Worm (Caenorhabditis elegans) whole organism, mixed stage, embryonic: ENCODE measurements around the gene taap-1.

ENCODE experiments used
- M03D4.4 ChIP-seq: sonication (generic microtip); optimal IDR thresholded peaks from 2 replicates; lab custom pipeline; 2017; ENCODE audit warnings: mild to moderate bottlenecking, missing genetic modification characterization, missing compliant biosample characterization
- bed-3 ChIP-seq: fragments of 200-800 bp; sonication (Bioruptor generic); optimal IDR thresholded peaks from 3 replicates; lab custom pipeline; 2018; ENCODE audit warnings: mild to moderate bottlenecking, missing genetic modification characterization, moderate library complexity, missing compliant biosample characterization
- blmp-1 ChIP-seq: fragments of 150-350 bp; optimal IDR thresholded peaks from 2 replicates; lab custom pipeline; 2014; ENCODE audit warnings: missing biosample characterization, missing genetic modification characterization
- ceh-39 ChIP-seq: fragments of 150-350 bp; optimal IDR thresholded peaks from 2 replicates; lab custom pipeline; 2014; ENCODE audit warnings: missing biosample characterization, missing genetic modification characterization
- ceh-43 ChIP-seq: fragments of 200-800 bp; sonication (Bioruptor generic); optimal IDR thresholded peaks from 2 replicates; lab custom pipeline; 2018; ENCODE audit warnings: mild to moderate bottlenecking, missing genetic modification characterization, moderate library complexity, missing compliant biosample characterization
- ceh-83 ChIP-seq: fragments of 200-800 bp; sonication (Bioruptor generic); optimal IDR thresholded peaks from 2 replicates; lab custom pipeline; 2018; ENCODE audit warnings: mild to moderate bottlenecking, missing genetic modification characterization, missing compliant biosample characterization
- cnd-1 ChIP-seq: fragments of 200-800 bp; sonication (Bioruptor generic); optimal IDR thresholded peaks from 2 replicates; lab custom pipeline; 2018; ENCODE audit warnings: mild to moderate bottlenecking, missing genetic modification characterization, missing compliant biosample characterization
- drap-1 ChIP-seq: fragments of 200-800 bp; sonication (Bioruptor generic); optimal IDR thresholded peaks from 3 replicates; lab custom pipeline; 2018; ENCODE audit warnings: mild to moderate bottlenecking, missing genetic modification characterization, missing compliant biosample characterization
- elt-1 ChIP-seq: sonication (generic microtip); optimal IDR thresholded peaks from 2 replicates; lab custom pipeline; 2017; ENCODE audit warnings: missing genetic modification characterization, mild to moderate bottlenecking, missing compliant biosample characterization, antibody characterized with exemption, moderate library complexity, borderline replicate concordance; ENCODE audit not compliant: insufficient read depth
- elt-3 ChIP-seq: fragments of 150-350 bp; optimal IDR thresholded peaks from 2 replicates; lab custom pipeline; 2014; ENCODE audit warnings: missing biosample characterization, missing genetic modification characterization
- flh-1 ChIP-seq: fragments of 200-800 bp; sonication (Bioruptor generic); optimal IDR thresholded peaks from 2 replicates; lab custom pipeline; 2018; ENCODE audit warnings: mild to moderate bottlenecking, missing genetic modification characterization, moderate library complexity, missing compliant biosample characterization
- ham-2 ChIP-seq: fragments of 200-800 bp; sonication (Bioruptor generic); optimal IDR thresholded peaks from 2 replicates; lab custom pipeline; 2018; ENCODE audit warnings: mild to moderate bottlenecking, missing genetic modification characterization, missing compliant biosample characterization
- hlh-1 ChIP-seq: fragments of 150-350 bp; optimal IDR thresholded peaks from 2 replicates; lab custom pipeline; 2014; ENCODE audit warnings: missing biosample characterization, missing genetic modification reagents, missing genetic modification characterization
- lin-13 ChIP-seq: fragments of 150-350 bp; optimal IDR thresholded peaks from 2 replicates; lab custom pipeline; 2014; ENCODE audit warnings: missing biosample characterization, missing genetic modification characterization
- lin-32 ChIP-seq: fragments of 200-800 bp; sonication (Bioruptor generic); optimal IDR thresholded peaks from 2 replicates; lab custom pipeline; 2018; ENCODE audit warnings: mild to moderate bottlenecking, missing genetic modification characterization, missing compliant biosample characterization
- lsy-2 ChIP-seq: fragments of 150-350 bp; optimal IDR thresholded peaks from 2 replicates; lab custom pipeline; 2014; ENCODE audit warnings: missing biosample characterization, missing genetic modification characterization
- mab-5 ChIP-seq: fragments of 150-350 bp; optimal IDR thresholded peaks from 2 replicates; lab custom pipeline; 2014; ENCODE audit warnings: missing biosample characterization, missing genetic modification characterization
- mep-1 ChIP-seq: fragments of 150-350 bp; optimal IDR thresholded peaks from 2 replicates; lab custom pipeline; 2017; ENCODE audit warnings: missing biosample characterization, missing genetic modification reagents, missing genetic modification characterization, inconsistent platforms
- mls-2 ChIP-seq: sonication (generic microtip); optimal IDR thresholded peaks from 2 replicates; lab custom pipeline; 2016; ENCODE audit warnings: mild to moderate bottlenecking, missing genetic modification characterization, moderate library complexity, missing compliant biosample characterization
- nhr-12 ChIP-seq: fragments of 150-350 bp; optimal IDR thresholded peaks from 2 replicates; lab custom pipeline; 2014; ENCODE audit warnings: missing biosample characterization, missing genetic modification characterization
- nhr-2 ChIP-seq: fragments of 150-350 bp; optimal IDR thresholded peaks from 2 replicates; lab custom pipeline; 2014; ENCODE audit warnings: missing biosample characterization, missing genetic modification characterization
- nhr-237 ChIP-seq: fragments of 150-350 bp; optimal IDR thresholded peaks from 2 replicates; lab custom pipeline; 2014; ENCODE audit warnings: missing biosample characterization, missing genetic modification characterization
- nhr-28 ChIP-seq: fragments of 150-350 bp; optimal IDR thresholded peaks from 2 replicates; lab custom pipeline; 2014; ENCODE audit warnings: missing biosample characterization, missing genetic modification characterization
- nhr-76 ChIP-seq: sonication (generic microtip); optimal IDR thresholded peaks from 2 replicates; lab custom pipeline; 2017; ENCODE audit warnings: missing biosample characterization, missing genetic modification characterization
- pha-4 ChIP-seq: fragments of 150-350 bp; optimal IDR thresholded peaks from 2 replicates; lab custom pipeline; 2018; ENCODE audit warnings: missing biosample characterization, missing genetic modification reagents, missing genetic modification characterization
- sem-2 ChIP-seq: fragments of 200-800 bp; sonication (Bioruptor generic); optimal IDR thresholded peaks from 2 replicates; lab custom pipeline; 2018; ENCODE audit warnings: mild to moderate bottlenecking, missing genetic modification characterization, missing compliant biosample characterization
- snpc-4 ChIP-seq: fragments of 150-350 bp; optimal IDR thresholded peaks from 2 replicates; lab custom pipeline; 2014; ENCODE audit warnings: missing biosample characterization, missing genetic modification characterization
- sptf-1 ChIP-seq: sonication (generic microtip); optimal IDR thresholded peaks from 2 replicates; lab custom pipeline; 2017; ENCODE audit warnings: mild to moderate bottlenecking, missing genetic modification characterization, moderate library complexity, missing compliant biosample characterization
- tbx-8 ChIP-seq: fragments of 200-800 bp; sonication (Bioruptor generic); optimal IDR thresholded peaks from 2 replicates; lab custom pipeline; 2018; ENCODE audit warnings: mild to moderate bottlenecking, missing genetic modification characterization, moderate library complexity, missing compliant biosample characterization
- unc-120 ChIP-seq: sonication (generic microtip); optimal IDR thresholded peaks from 2 replicates; lab custom pipeline; 2017; ENCODE audit warnings: missing genetic modification characterization, missing compliant biosample characterization; ENCODE audit not compliant: poor library complexity, severe bottlenecking
- unc-39 ChIP-seq: fragments of 150-350 bp; optimal IDR thresholded peaks from 2 replicates; lab custom pipeline; 2014; ENCODE audit warnings: missing biosample characterization, missing genetic modification characterization
- unc-62 ChIP-seq: fragments of 150-350 bp; optimal IDR thresholded peaks from 2 replicates; lab custom pipeline; 2014; ENCODE audit warnings: missing biosample characterization, missing genetic modification reagents, missing genetic modification characterization
- zip-8 ChIP-seq: fragments of 150-350 bp; optimal IDR thresholded peaks from 2 replicates; lab custom pipeline; 2014; ENCODE audit warnings: missing biosample characterization, missing genetic modification characterization
- ztf-11 ChIP-seq: fragments of 150-350 bp; optimal IDR thresholded peaks from 2 replicates; lab custom pipeline; 2014; ENCODE audit warnings: missing biosample characterization, missing genetic modification characterization

Gene taap-1

ce11 chrII:8480166-8480565 lies 3.5 kb downstream of the taap-1 start, which contains the start of gene lact-4:
TSS of gene lact-4 (minus strand) at chrII:8480478.
- TF ChIP-seq M03D4.4 (no peak), ceh-43 (no peak), ham-2 (GFP tag; lab: Kevin White, UChicago) (no peak), zip-8 (tag; lab: Kevin White, UChicago) (no peak), hlh-1 (tag; lab: Kevin White, UChicago) (no peak), sem-2 (GFP tag; lab: Kevin White, UChicago) (no peak), ztf-11 (tag; lab: Kevin White, UChicago) (no peak), ceh-83 (GFP tag; lab: Kevin White, UChicago) (no peak), lin-32 (GFP tag; lab: Kevin White, UChicago) (no peak), flh-1 (GFP tag; lab: Kevin White, UChicago) (no peak), snpc-4 (tag; lab: Kevin White, UChicago) (no peak), unc-62 (GFP tag; lab: Kevin White, UChicago) (no peak), nhr-76 (tag; lab: Kevin White, UChicago) (no peak), drap-1 (GFP tag; lab: Kevin White, UChicago) (no peak), nhr-28 (tag; lab: Kevin White, UChicago) (no peak), mep-1 (tag; lab: Kevin White, UChicago) (no peak), elt-3 (tag; lab: Kevin White, UChicago) (no peak)

- TF ChIP-seq lsy-2 (tag; lab: Kevin White, UChicago) (no peak), mab-5 (tag; lab: Kevin White, UChicago) (no peak), mls-2 (tag; lab: Kevin White, UChicago) (no peak), drap-1 (GFP tag; lab: Kevin White, UChicago) (no peak), sem-2 (GFP tag; lab: Kevin White, UChicago) (no peak), sptf-1 (tag; lab: Kevin White, UChicago) (no peak), nhr-28 (tag; lab: Kevin White, UChicago) (no peak), lin-13 (tag; lab: Kevin White, UChicago) (no peak), nhr-2 (tag; lab: Kevin White, UChicago) (no peak), elt-1 (tag; lab: Kevin White, UChicago) (no peak), unc-39 (no peak), snpc-4 (tag; lab: Kevin White, UChicago) (no peak), cnd-1 (no peak), pha-4 (no peak), nhr-237 (tag; lab: Kevin White, UChicago) (no peak), ham-2 (GFP tag; lab: Kevin White, UChicago) (no peak)
Observed at ce11 chrII:8479337-8479736, 4.3 kb downstream of the taap-1 start.

- TF ChIP-seq sem-2 (GFP tag; lab: Kevin White, UChicago): no peak
- TF ChIP-seq ztf-11 (tag; lab: Kevin White, UChicago): no peak
- TF ChIP-seq unc-39: no peak
- no peak for TF ChIP-seq lin-13 (tag; lab: Kevin White, UChicago)
- TF ChIP-seq bed-3: no peak
- no peak for TF ChIP-seq ceh-83 (GFP tag; lab: Kevin White, UChicago)
- TF ChIP-seq unc-62 (GFP tag; lab: Kevin White, UChicago): no peak
- no peak for TF ChIP-seq elt-1 (tag; lab: Kevin White, UChicago)
- TF ChIP-seq drap-1 (GFP tag; lab: Kevin White, UChicago): no peak
- TF ChIP-seq blmp-1 (tag; lab: Kevin White, UChicago): no peak
- no peak for TF ChIP-seq hlh-1 (tag; lab: Kevin White, UChicago)
- no peak for TF ChIP-seq mab-5 (tag; lab: Kevin White, UChicago)
- no peak for TF ChIP-seq nhr-28 (tag; lab: Kevin White, UChicago)
- no peak for TF ChIP-seq lsy-2 (tag; lab: Kevin White, UChicago)
- no peak for TF ChIP-seq M03D4.4
- TF ChIP-seq nhr-12: no peak
- no peak for TF ChIP-seq pha-4
Observed at ce11 chrII:8475306-8475822, 8.3 kb downstream of the taap-1 start, which contains the start of the genes M05D6.1 and M05D6.3. TSS of gene M05D6.1 (minus strand) at chrII:8475406. TSS of gene M05D6.3 (plus strand) at chrII:8475772.

ce11 chrII:8472916-8473315 lies 10.8 kb downstream of the taap-1 start:
- TF ChIP-seq cnd-1 (no peak), mep-1 (tag; lab: Kevin White, UChicago) (no peak), tbx-8 (no peak), mab-5 (tag; lab: Kevin White, UChicago) (no peak), M03D4.4 (no peak), ceh-39 (no peak), unc-62 (GFP tag; lab: Kevin White, UChicago) (no peak), ceh-43 (no peak), nhr-237 (tag; lab: Kevin White, UChicago) (no peak), zip-8 (tag; lab: Kevin White, UChicago) (no peak), ztf-11 (tag; lab: Kevin White, UChicago) (no peak), bed-3 (no peak), nhr-12 (no peak), lin-13 (tag; lab: Kevin White, UChicago) (no peak), sptf-1 (tag; lab: Kevin White, UChicago) (no peak), snpc-4 (tag; lab: Kevin White, UChicago) (no peak), unc-120 (tag; lab: Kevin White, UChicago) (no peak)
